Fruit fly (Drosophila melanogaster) whole organism, embryonic: ENCODE data around the gene CG3764.

Experiments used
- ATbp ChIP-seq: fragments of 200-800 bp; sonication (Bioruptor generic); optimal IDR thresholded peaks from 2 replicates; lab custom pipeline; 2017; ENCODE audit warnings: missing biosample characterization, mild to moderate bottlenecking, missing genetic modification characterization, missing genetic modification reagents
- CG10267 ChIP-seq: fragments of 200-800 bp; sonication (Bioruptor generic); optimal IDR thresholded peaks from 2 replicates; lab custom pipeline; 2018; ENCODE audit warnings: missing biosample characterization, mild to moderate bottlenecking, missing genetic modification characterization, moderate library complexity
- CG10543 ChIP-seq: fragments of 200-800 bp; sonication (Bioruptor generic); optimal IDR thresholded peaks from 3 replicates; lab custom pipeline; 2017; ENCODE audit warnings: missing biosample characterization, mild to moderate bottlenecking, missing genetic modification characterization, moderate library complexity
- CG11085 ChIP-seq: fragments of 200-800 bp; sonication (Bioruptor generic); IDR thresholded peaks from 2 replicates; pipeline ENCODE4 v1.3.6; 2022; ENCODE audit warnings: missing biosample characterization, missing genetic modification characterization
- CG13424 ChIP-seq: fragments of 200-800 bp; sonication (Bioruptor generic); optimal IDR thresholded peaks from 2 replicates; lab custom pipeline; 2019; ENCODE audit warnings: missing biosample characterization, mild to moderate bottlenecking, missing genetic modification characterization, moderate library complexity
- CG14667 ChIP-seq: fragments of 200-800 bp; sonication (Bioruptor generic); IDR thresholded peaks from 2 replicates; pipeline ENCODE4 v1.3.6; 2022; ENCODE audit warnings: missing biosample characterization, missing genetic modification characterization
- CG1529 ChIP-seq: fragments of 200-800 bp; sonication (Bioruptor generic); optimal IDR thresholded peaks from 3 replicates; lab custom pipeline; 2018; ENCODE audit warnings: missing biosample characterization, missing genetic modification characterization
- CG15479 ChIP-seq: fragments of 200-800 bp; sonication (Bioruptor generic); optimal IDR thresholded peaks from 3 replicates; lab custom pipeline; 2019; ENCODE audit warnings: missing biosample characterization, mild to moderate bottlenecking, missing genetic modification characterization, moderate library complexity
- CG1647 ChIP-seq: fragments of 200-800 bp; sonication (Bioruptor generic); optimal IDR thresholded peaks from 3 replicates; lab custom pipeline; 2016; ENCODE audit warnings: missing biosample characterization, missing genetic modification characterization
- CG16815 ChIP-seq: fragments of 200-800 bp; sonication (Bioruptor generic); optimal IDR thresholded peaks from 3 replicates; lab custom pipeline; 2017; ENCODE audit warnings: missing biosample characterization, mild to moderate bottlenecking, missing genetic modification characterization
- CG17359 ChIP-seq: fragments of 200-800 bp; sonication (Bioruptor generic); optimal IDR thresholded peaks from 3 replicates; lab custom pipeline; 2018; ENCODE audit warnings: missing biosample characterization, mild to moderate bottlenecking, missing genetic modification characterization, moderate library complexity
- CG2202 ChIP-seq: fragments of 200-800 bp; sonication (Bioruptor generic); optimal IDR thresholded peaks from 2 replicates; lab custom pipeline; 2018; ENCODE audit warnings: missing biosample characterization, mild to moderate bottlenecking, missing genetic modification characterization
- CG2678 ChIP-seq: fragments of 200-800 bp; sonication (Bioruptor generic); optimal IDR thresholded peaks from 3 replicates; lab custom pipeline; 2019; ENCODE audit warnings: missing biosample characterization, mild to moderate bottlenecking, missing genetic modification characterization, moderate library complexity
- CG31365 ChIP-seq: fragments of 200-800 bp; sonication (Bioruptor generic); optimal IDR thresholded peaks from 2 replicates; lab custom pipeline; 2018; ENCODE audit warnings: missing biosample characterization, mild to moderate bottlenecking, missing genetic modification characterization
- CG3163 ChIP-seq: fragments of 200-800 bp; sonication (Bioruptor generic); optimal IDR thresholded peaks from 3 replicates; lab custom pipeline; 2016; ENCODE audit warnings: missing biosample characterization, missing genetic modification characterization
- CG32532 ChIP-seq: fragments of 200-800 bp; sonication (Bioruptor generic); IDR thresholded peaks from 2 replicates; pipeline ENCODE4 v1.3.6; 2022; ENCODE audit warnings: missing biosample characterization, missing genetic modification characterization
- CG32772 ChIP-seq: fragments of 200-800 bp; sonication (Bioruptor generic); IDR thresholded peaks from 2 replicates; pipeline ENCODE4 v1.3.6; 2022; ENCODE audit warnings: missing biosample characterization, missing genetic modification characterization
- CG3281 ChIP-seq: fragments of 200-800 bp; sonication (Bioruptor generic); optimal IDR thresholded peaks from 3 replicates; lab custom pipeline; 2017; ENCODE audit warnings: missing biosample characterization, mild to moderate bottlenecking, missing genetic modification characterization
- CG7987 ChIP-seq: fragments of 200-800 bp; sonication (Bioruptor generic); optimal IDR thresholded peaks from 2 replicates; lab custom pipeline; 2018; ENCODE audit warnings: missing biosample characterization, mild to moderate bottlenecking, missing genetic modification characterization, moderate library complexity
- CG8089 ChIP-seq: fragments of 200-800 bp; sonication (Bioruptor generic); optimal IDR thresholded peaks from 3 replicates; lab custom pipeline; 2016; ENCODE audit warnings: missing biosample characterization, missing genetic modification characterization
- CG9817 ChIP-seq: fragments of 200-800 bp; sonication (Bioruptor generic); optimal IDR thresholded peaks from 2 replicates; lab custom pipeline; 2018; ENCODE audit warnings: missing biosample characterization, mild to moderate bottlenecking, missing genetic modification characterization, moderate library complexity
- Dp ChIP-seq: fragments of 200-800 bp; sonication (Bioruptor generic); optimal IDR thresholded peaks from 2 replicates; lab custom pipeline; 2018; ENCODE audit warnings: missing biosample characterization, mild to moderate bottlenecking, missing genetic modification characterization, moderate library complexity
- Ets97D ChIP-seq: fragments of 200-800 bp; sonication (Bioruptor generic); optimal IDR thresholded peaks from 3 replicates; lab custom pipeline; 2016; ENCODE audit warnings: missing biosample characterization, missing genetic modification characterization
- Gsc ChIP-seq: fragments of 200-800 bp; sonication (Bioruptor generic); IDR thresholded peaks from 2 replicates; pipeline ENCODE4 v1.3.6; 2022; ENCODE audit warnings: missing biosample characterization, missing genetic modification characterization
- H2.0 ChIP-seq: fragments of 200-800 bp; sonication (Bioruptor generic); IDR thresholded peaks from 2 replicates; pipeline ENCODE4 v1.3.6; 2022; ENCODE audit warnings: missing biosample characterization, missing genetic modification characterization
- HLHmδ ChIP-seq: fragments of 200-800 bp; sonication (Bioruptor generic); optimal IDR thresholded peaks from 2 replicates; lab custom pipeline; 2018; ENCODE audit warnings: missing biosample characterization, mild to moderate bottlenecking, missing genetic modification characterization, moderate library complexity
- MESR4 ChIP-seq: fragments of 200-800 bp; sonication (Bioruptor generic); optimal IDR thresholded peaks from 2 replicates; lab custom pipeline; 2018; ENCODE audit warnings: missing biosample characterization, mild to moderate bottlenecking, missing genetic modification characterization, moderate library complexity
- Max ChIP-seq: fragments of 200-800 bp; sonication (Bioruptor generic); optimal IDR thresholded peaks from 2 replicates; lab custom pipeline; 2016; ENCODE audit warnings: missing biosample characterization, mild to moderate bottlenecking, missing genetic modification characterization
- Ravus ChIP-seq: fragments of 200-800 bp; sonication (Bioruptor generic); IDR thresholded peaks from 2 replicates; pipeline ENCODE4 v1.3.6; 2022; ENCODE audit warnings: missing biosample characterization, missing genetic modification characterization
- Sry-δ ChIP-seq: fragments of 200-800 bp; sonication (Bioruptor generic); optimal IDR thresholded peaks from 2 replicates; lab custom pipeline; 2016; ENCODE audit warnings: missing biosample characterization, missing genetic modification characterization
- Stat92E ChIP-seq, 3 experiments: fragments of >200 bp in 2 of 3; fragments of 200-800 bp in 1 of 3; sonication (Bioruptor generic) in 1 of 3; optimal IDR thresholded peaks; 2 replicates each; lab custom pipeline; 2017 to 2019; ENCODE audit warnings: missing biosample characterization in 3 of 3, missing genetic modification characterization in 3 of 3, mild to moderate bottlenecking in 1 of 3, moderate library complexity in 1 of 3
- al ChIP-seq: fragments of 200-800 bp; sonication (Bioruptor generic); IDR thresholded peaks from 2 replicates; pipeline ENCODE4 v1.3.6; 2022; ENCODE audit warnings: missing biosample characterization, missing genetic modification characterization
- aop ChIP-seq: fragments of 200-800 bp; sonication (Bioruptor generic); IDR thresholded peaks from 2 replicates; pipeline ENCODE4 v1.3.6; 2022; ENCODE audit warnings: missing biosample characterization, missing genetic modification characterization
- corto ChIP-seq: fragments of 200-800 bp; sonication (Bioruptor generic); optimal IDR thresholded peaks from 2 replicates; lab custom pipeline; 2016; ENCODE audit warnings: missing biosample characterization, mild to moderate bottlenecking, missing genetic modification characterization, moderate library complexity
- croc ChIP-seq: fragments of 200-800 bp; sonication (Bioruptor generic); conservative IDR thresholded peaks from 3 replicates; pipeline ENCODE4 v1.3.6; 2022; ENCODE audit warnings: missing biosample characterization, missing genetic modification characterization
- cwo ChIP-seq: fragments of 200-800 bp; sonication (Bioruptor generic); optimal IDR thresholded peaks from 3 replicates; lab custom pipeline; 2017; ENCODE audit warnings: missing biosample characterization, missing genetic modification characterization, mild to moderate bottlenecking, moderate library complexity, missing genetic modification reagents
- da ChIP-seq: fragments of 200-800 bp; sonication (Bioruptor generic); optimal IDR thresholded peaks from 2 replicates; lab custom pipeline; 2016; ENCODE audit warnings: missing biosample characterization, missing genetic modification characterization
- grau ChIP-seq: fragments of 200-800 bp; optimal IDR thresholded peaks from 3 replicates; lab custom pipeline; 2019; ENCODE audit warnings: missing biosample characterization, mild to moderate bottlenecking, missing genetic modification characterization, moderate library complexity
- her ChIP-seq: fragments of 200-800 bp; sonication (Bioruptor generic); optimal IDR thresholded peaks from 2 replicates; lab custom pipeline; 2016; ENCODE audit warnings: missing biosample characterization, missing genetic modification characterization
- insv ChIP-seq, 2 experiments: fragments of 200-800 bp; sonication (Bioruptor generic); optimal IDR thresholded peaks; 3 replicates each; lab custom pipeline; 2016 to 2018; ENCODE audit warnings: missing biosample characterization in 2 of 2, missing genetic modification characterization in 2 of 2
- klu ChIP-seq: fragments of 200-800 bp; sonication (Bioruptor generic); IDR thresholded peaks from 2 replicates; pipeline ENCODE4 v1.3.6; 2022; ENCODE audit warnings: missing biosample characterization, missing genetic modification characterization
- kni ChIP-seq: fragments of 200-800 bp; sonication (Bioruptor generic); optimal IDR thresholded peaks from 3 replicates; lab custom pipeline; 2017; ENCODE audit warnings: mild to moderate bottlenecking, missing biosample characterization, missing genetic modification reagents, missing genetic modification characterization
- lab ChIP-seq: fragments of 200-800 bp; sonication (Bioruptor generic); optimal IDR thresholded peaks from 3 replicates; lab custom pipeline; 2017; ENCODE audit warnings: missing biosample characterization, missing genetic modification characterization, mild to moderate bottlenecking, moderate library complexity, missing genetic modification reagents
- luna ChIP-seq: fragments of 200-800 bp; sonication (Bioruptor generic); optimal IDR thresholded peaks from 2 replicates; lab custom pipeline; 2016; ENCODE audit warnings: missing biosample characterization, missing genetic modification characterization
- nom ChIP-seq: fragments of 200-800 bp; sonication (Bioruptor generic); optimal IDR thresholded peaks from 2 replicates; lab custom pipeline; 2017; ENCODE audit warnings: missing biosample characterization, missing genetic modification characterization, mild to moderate bottlenecking, moderate library complexity, missing genetic modification reagents
- repo ChIP-seq: fragments of 200-800 bp; sonication (Bioruptor generic); optimal IDR thresholded peaks from 2 replicates; lab custom pipeline; 2016; ENCODE audit warnings: missing biosample characterization, missing genetic modification characterization
- ro ChIP-seq: fragments of 200-800 bp; sonication (Bioruptor generic); IDR thresholded peaks from 2 replicates; pipeline ENCODE4 v1.3.6; 2022; ENCODE audit warnings: missing biosample characterization, missing genetic modification characterization
- run ChIP-seq: fragments of 200-800 bp; sonication (Bioruptor generic); optimal IDR thresholded peaks from 3 replicates; lab custom pipeline; 2018; ENCODE audit warnings: missing biosample characterization, mild to moderate bottlenecking, missing genetic modification characterization
- twi ChIP-seq: fragments of 200-800 bp; optimal IDR thresholded peaks from 2 replicates; lab custom pipeline; 2019; ENCODE audit warnings: missing biosample characterization, mild to moderate bottlenecking, missing genetic modification characterization, moderate library complexity
- vvl ChIP-seq: fragments of 200-800 bp; sonication (Bioruptor generic); IDR thresholded peaks from 2 replicates; pipeline ENCODE4 v1.3.6; 2022; ENCODE audit warnings: missing biosample characterization, missing genetic modification characterization

CG3764 gene

dm6 chr3L:17047811-17048239 is 35.5 kb upstream of the CG3764 start (continued):
- TF ChIP-seq Sry-δ (GFP tag; lab: Kevin White, UChicago) (no peak), klu (no peak), CG7987 (peak; percentile 41), CG9817 (no peak), CG2678 (tag; lab: Kevin White, UChicago) (peak; percentile 50), CG17359 (tag; lab: Kevin White, UChicago) (peak; percentile 48), HLHmδ (GFP tag; lab: Kevin White, UChicago) (no peak), CG3281 (no peak), Ets97D (GFP tag; lab: Kevin White, UChicago) (no peak), grau (peak; percentile 6), insv (GFP tag; optimal IDR thresholded peaks at IDR 0.05; lab: Kevin White, UChicago) (no peak), CG1647 (GFP tag; lab: Kevin White, UChicago) (no peak), kni (GFP tag; lab: Kevin White, UChicago) (peak; percentile 55), CG32772 (GFP tag; lab: Robert Waterston, UW) (no peak), CG3163 (GFP tag; lab: Kevin White, UChicago) (no peak), CG32532 (GFP tag; lab: Robert Waterston, UW) (0 out of 2 replicates have a peak, but pooled peaks have one; percentile 31), Ravus (GFP tag; lab: Robert Waterston, UW) (no peak), CG14667 (GFP tag; lab: Robert Waterston, UW) (no peak), ro (GFP tag; lab: Robert Waterston, UW) (no peak), run (no peak), CG11085 (GFP tag; lab: Robert Waterston, UW) (no peak), da (GFP tag; lab: Kevin White, UChicago) (no peak), CG16815 (GFP tag; lab: Kevin White, UChicago) (no peak), corto (no peak), CG10543 (GFP tag; lab: Kevin White, UChicago) (peak; percentile 33), al (GFP tag; lab: Robert Waterston, UW) (no peak), lab (GFP tag; lab: Kevin White, UChicago) (peak; percentile 56), CG1529 (GFP tag; lab: Kevin White, UChicago) (peak; percentile 57), ATbp (peak; percentile 81), CG15479 (no peak), CG2202 (tag; lab: Kevin White, UChicago) (peak; percentile 21), CG31365 (tag; lab: Kevin White, UChicago) (peak; percentile 22), Stat92E (GFP tag; optimal IDR thresholded peaks at IDR 0.05; lab: Kevin White, UChicago) (peak in 1 of 3 experiments; percentile 21), CG8089 (GFP tag; lab: Kevin White, UChicago) (no peak), vvl (GFP tag; lab: Robert Waterston, UW) (peak; percentile 46; the same call in 1 of the 2 replicates), luna (no peak), CG10267 (tag; lab: Kevin White, UChicago) (no peak), Max (GFP tag; lab: Kevin White, UChicago) (no peak), repo (GFP tag; lab: Kevin White, UChicago) (no peak), cwo (peak; percentile 21), H2.0 (no peak), croc (GFP tag; lab: Robert Waterston, UW) (no peak), CG13424 (tag; lab: Kevin White, UChicago) (peak; percentile 38), aop (GFP tag; lab: Robert Waterston, UW) (no peak), nom (GFP tag; lab: Kevin White, UChicago) (no peak), twi (tag; lab: Kevin White, UChicago) (peak; percentile 43), MESR4 (GFP tag; lab: Kevin White, UChicago) (no peak), Gsc (GFP tag; lab: Robert Waterston, UW) (no peak), her (GFP tag; lab: Kevin White, UChicago) (no peak), Dp (no peak)
